Fruit fly (Drosophila melanogaster) whole organism, embryonic: ENCODE data around the gene CG31974.
A peak's percentile ranks its signal among the peaks of the same experiment; 100 is the strongest.

Experiments
- ATbp ChIP-seq: fragments of 200-800 bp; sonication (Bioruptor generic); optimal IDR thresholded peaks from 2 replicates; lab custom pipeline; 2017; ENCODE audit warnings: missing biosample characterization, mild to moderate bottlenecking, missing genetic modification characterization, missing genetic modification reagents
- Antp ChIP-seq: fragments of 200-800 bp; sonication (Bioruptor generic); optimal IDR thresholded peaks from 3 replicates; lab custom pipeline; 2016; ENCODE audit warnings: missing biosample characterization, missing genetic modification characterization
- Asciz ChIP-seq: fragments of 200-800 bp; sonication (Bioruptor generic); optimal IDR thresholded peaks from 2 replicates; lab custom pipeline; 2017; ENCODE audit warnings: missing biosample characterization, mild to moderate bottlenecking, missing genetic modification characterization, missing genetic modification reagents
- CG10321 ChIP-seq: fragments of 200-800 bp; sonication (Bioruptor generic); IDR thresholded peaks from 2 replicates; pipeline ENCODE4 v1.3.6; 2022; ENCODE audit warnings: missing biosample characterization, missing genetic modification characterization
- CG10543 ChIP-seq: fragments of 200-800 bp; sonication (Bioruptor generic); optimal IDR thresholded peaks from 3 replicates; lab custom pipeline; 2017; ENCODE audit warnings: missing biosample characterization, mild to moderate bottlenecking, missing genetic modification characterization, moderate library complexity
- CG11085 ChIP-seq: fragments of 200-800 bp; sonication (Bioruptor generic); IDR thresholded peaks from 2 replicates; pipeline ENCODE4 v1.3.6; 2022; ENCODE audit warnings: missing biosample characterization, missing genetic modification characterization
- CG13296 ChIP-seq: fragments of 200-800 bp; sonication (Bioruptor generic); optimal IDR thresholded peaks from 3 replicates; lab custom pipeline; 2018; ENCODE audit warnings: missing biosample characterization, mild to moderate bottlenecking, missing genetic modification characterization
- CG13424 ChIP-seq: fragments of 200-800 bp; sonication (Bioruptor generic); optimal IDR thresholded peaks from 2 replicates; lab custom pipeline; 2019; ENCODE audit warnings: missing biosample characterization, mild to moderate bottlenecking, missing genetic modification characterization, moderate library complexity
- CG17328 ChIP-seq: fragments of 200-800 bp; sonication (Bioruptor generic); IDR thresholded peaks from 2 replicates; pipeline ENCODE4 v1.3.6; 2022; ENCODE audit warnings: missing biosample characterization, missing genetic modification characterization
- CG2199 ChIP-seq: fragments of 200-800 bp; sonication (Bioruptor generic); IDR thresholded peaks from 3 replicates; pipeline ENCODE4 v1.3.6; 2022; ENCODE audit warnings: missing biosample characterization, missing genetic modification characterization
- CG6175 ChIP-seq: fragments of 200-800 bp; sonication (Bioruptor generic); IDR thresholded peaks from 3 replicates; pipeline ENCODE4 v1.3.6; 2022; ENCODE audit warnings: missing biosample characterization, missing genetic modification characterization
- CG6813 ChIP-seq: fragments of 200-800 bp; sonication (Bioruptor generic); optimal IDR thresholded peaks from 2 replicates; lab custom pipeline; 2017; ENCODE audit warnings: missing biosample characterization, missing genetic modification characterization, mild to moderate bottlenecking, moderate library complexity, missing genetic modification reagents
- CTCF ChIP-seq: fragments of 200-800 bp; sonication (Bioruptor generic); optimal IDR thresholded peaks from 2 replicates; lab custom pipeline; 2017; ENCODE audit warnings: missing biosample characterization, mild to moderate bottlenecking, missing genetic modification characterization, moderate library complexity
- Chrac-16 ChIP-seq: fragments of 200-800 bp; sonication (Bioruptor generic); optimal IDR thresholded peaks from 3 replicates; lab custom pipeline; 2016; ENCODE audit warnings: missing biosample characterization, missing genetic modification characterization
- Dek ChIP-seq: fragments of 200-800 bp; sonication (Bioruptor generic); optimal IDR thresholded peaks from 3 replicates; lab custom pipeline; 2019; ENCODE audit warnings: missing biosample characterization, mild to moderate bottlenecking, missing genetic modification characterization, moderate library complexity
- Dip3 ChIP-seq: fragments of 200-800 bp; sonication (Bioruptor generic); optimal IDR thresholded peaks from 3 replicates; lab custom pipeline; 2016; ENCODE audit warnings: missing biosample characterization, missing genetic modification characterization
- Drgx ChIP-seq: fragments of 200-800 bp; sonication (Bioruptor generic); IDR thresholded peaks from 2 replicates; pipeline ENCODE4 v1.3.6; 2022; ENCODE audit warnings: missing biosample characterization, missing genetic modification characterization
- HLHmδ ChIP-seq: fragments of 200-800 bp; sonication (Bioruptor generic); optimal IDR thresholded peaks from 2 replicates; lab custom pipeline; 2018; ENCODE audit warnings: missing biosample characterization, mild to moderate bottlenecking, missing genetic modification characterization, moderate library complexity
- Med ChIP-seq: fragments of 200-800 bp; sonication (Bioruptor generic); peaks from one replicate; lab custom pipeline; 2016; ENCODE audit warnings: missing biosample characterization, missing genetic modification characterization, mild to moderate bottlenecking, inconsistent platforms, moderate library complexity
- Nf-YB ChIP-seq: fragments of 200-800 bp; sonication (Bioruptor generic); optimal IDR thresholded peaks from 3 replicates; lab custom pipeline; 2019; ENCODE audit warnings: missing biosample characterization, mild to moderate bottlenecking, missing genetic modification characterization, moderate library complexity
- Nf-YC ChIP-seq: fragments of 200-800 bp; optimal IDR thresholded peaks from 3 replicates; lab custom pipeline; 2019; ENCODE audit warnings: missing biosample characterization, mild to moderate bottlenecking, missing genetic modification characterization, moderate library complexity
- NfI ChIP-seq: fragments of 200-800 bp; sonication (Bioruptor generic); optimal IDR thresholded peaks from 3 replicates; lab custom pipeline; 2018; ENCODE audit warnings: missing biosample characterization, mild to moderate bottlenecking, missing genetic modification characterization, moderate library complexity
- Optix ChIP-seq: fragments of 200-800 bp; sonication (Bioruptor generic); IDR thresholded peaks from 3 replicates; pipeline ENCODE4 v1.3.6; 2022; ENCODE audit warnings: missing biosample characterization, missing genetic modification characterization
- Pdp1 ChIP-seq, 2 experiments: fragments of 200-800 bp; sonication (Bioruptor generic); optimal IDR thresholded peaks; 3 replicates each; lab custom pipeline; 2016; ENCODE audit warnings: missing biosample characterization in 2 of 2, missing genetic modification characterization in 2 of 2, mild to moderate bottlenecking in 1 of 2, moderate library complexity in 1 of 2
- Sin3A ChIP-seq: fragments of >200 bp; optimal IDR thresholded peaks from 2 replicates; lab custom pipeline; 2018
- Six4 ChIP-seq: fragments of 200-800 bp; sonication (Bioruptor generic); optimal IDR thresholded peaks from 2 replicates; lab custom pipeline; 2016; ENCODE audit warnings: missing biosample characterization, missing genetic modification characterization
- Trl ChIP-seq, 3 experiments: fragments of >200 bp in 2 of 3; fragments of 200-800 bp in 1 of 3; sonication (Bioruptor generic) in 1 of 3; optimal IDR thresholded peaks; 2 replicates in 1 of 3; 3 replicates in 2 of 3; lab custom pipeline; 2016 to 2017; ENCODE audit warnings: missing biosample characterization in 1 of 3, missing genetic modification characterization in 1 of 3
- Xbp1 ChIP-seq: fragments of 200-800 bp; sonication (Bioruptor generic); optimal IDR thresholded peaks from 3 replicates; lab custom pipeline; 2016; ENCODE audit warnings: missing biosample characterization, mild to moderate bottlenecking, missing genetic modification characterization
- aop ChIP-seq: fragments of 200-800 bp; sonication (Bioruptor generic); IDR thresholded peaks from 2 replicates; pipeline ENCODE4 v1.3.6; 2022; ENCODE audit warnings: missing biosample characterization, missing genetic modification characterization
- ap ChIP-seq: fragments of 200-800 bp; sonication (Bioruptor generic); IDR thresholded peaks from 2 replicates; pipeline ENCODE4 v1.3.6; 2022; ENCODE audit warnings: missing biosample characterization, missing genetic modification characterization
- ash1 ChIP-seq: fragments of 200-800 bp; sonication (Bioruptor generic); optimal IDR thresholded peaks from 2 replicates; lab custom pipeline; 2018; ENCODE audit warnings: missing biosample characterization, mild to moderate bottlenecking, missing genetic modification characterization
- chm ChIP-seq: fragments of 200-800 bp; sonication (Bioruptor generic); IDR thresholded peaks from 2 replicates; pipeline ENCODE4 v1.3.6; 2022; ENCODE audit warnings: missing biosample characterization, missing genetic modification characterization
- ci ChIP-seq: fragments of 200-800 bp; sonication (Bioruptor generic); IDR thresholded peaks from 3 replicates; pipeline ENCODE4 v1.3.6; 2022; ENCODE audit warnings: missing biosample characterization, missing genetic modification characterization
- dan ChIP-seq: fragments of 200-800 bp; sonication (Bioruptor generic); IDR thresholded peaks from 2 replicates; pipeline ENCODE4 v1.3.6; 2022; ENCODE audit warnings: missing biosample characterization, missing genetic modification characterization
- dmrt11E ChIP-seq: fragments of 200-800 bp; sonication (Bioruptor generic); optimal IDR thresholded peaks from 3 replicates; lab custom pipeline; 2018; ENCODE audit warnings: missing biosample characterization, mild to moderate bottlenecking, missing genetic modification characterization, moderate library complexity
- ems ChIP-seq: fragments of 200-800 bp; sonication (Bioruptor generic); optimal IDR thresholded peaks from 3 replicates; lab custom pipeline; 2016; ENCODE audit warnings: missing biosample characterization, missing genetic modification characterization
- gce ChIP-seq: fragments of 200-800 bp; sonication (Bioruptor generic); IDR thresholded peaks from 3 replicates; pipeline ENCODE4 v1.3.6; 2022; ENCODE audit warnings: missing biosample characterization, missing genetic modification characterization
- gem ChIP-seq: fragments of 200-800 bp; sonication (Bioruptor generic); optimal IDR thresholded peaks from 2 replicates; lab custom pipeline; 2019; ENCODE audit warnings: missing biosample characterization, mild to moderate bottlenecking, missing genetic modification characterization, moderate library complexity
- hkb ChIP-seq, 2 experiments: fragments of 200-800 bp in 1 of 2; fragments of >200 bp in 1 of 2; sonication (Bioruptor generic) in 1 of 2; IDR thresholded peaks in 1 of 2; optimal IDR thresholded peaks in 1 of 2; 2 replicates each; pipeline versions ENCODE4 v1.3.6 to Lab custom; 2017 to 2022; ENCODE audit warnings: missing biosample characterization in 1 of 2, missing genetic modification characterization in 1 of 2
- kay ChIP-seq: fragments of 200-800 bp; sonication (Bioruptor generic); optimal IDR thresholded peaks from 2 replicates; lab custom pipeline; 2016; ENCODE audit warnings: missing biosample characterization, missing genetic modification characterization
- klu ChIP-seq: fragments of 200-800 bp; sonication (Bioruptor generic); IDR thresholded peaks from 2 replicates; pipeline ENCODE4 v1.3.6; 2022; ENCODE audit warnings: missing biosample characterization, missing genetic modification characterization
- lab ChIP-seq: fragments of 200-800 bp; sonication (Bioruptor generic); optimal IDR thresholded peaks from 3 replicates; lab custom pipeline; 2017; ENCODE audit warnings: missing biosample characterization, missing genetic modification characterization, mild to moderate bottlenecking, moderate library complexity, missing genetic modification reagents
- lov ChIP-seq, 2 experiments: fragments of 200-800 bp in 1 of 2; fragments of >200 bp in 1 of 2; sonication (Bioruptor generic) in 1 of 2; IDR thresholded peaks in 1 of 2; optimal IDR thresholded peaks in 1 of 2; 2 replicates in 1 of 2; 3 replicates in 1 of 2; pipeline versions ENCODE4 v1.3.6 to Lab custom; 2017 to 2022; ENCODE audit warnings: missing biosample characterization in 1 of 2, missing genetic modification characterization in 1 of 2
- nom ChIP-seq: fragments of 200-800 bp; sonication (Bioruptor generic); optimal IDR thresholded peaks from 2 replicates; lab custom pipeline; 2017; ENCODE audit warnings: missing biosample characterization, missing genetic modification characterization, mild to moderate bottlenecking, moderate library complexity, missing genetic modification reagents
- pan ChIP-seq, 4 experiments: fragments of >200 bp in 3 of 4; fragments of 200-800 bp in 1 of 4; sonication (Bioruptor generic) in 1 of 4; optimal IDR thresholded peaks in 3 of 4; IDR thresholded peaks in 1 of 4; 2 replicates each; pipeline versions ENCODE4 v1.3.6 to Lab custom; 2017 to 2022; ENCODE audit warnings: missing biosample characterization in 2 of 4, missing genetic modification characterization in 2 of 4, mixed read lengths in 1 of 4
- scrt ChIP-seq: fragments of 200-800 bp; sonication (Bioruptor generic); optimal IDR thresholded peaks from 2 replicates; lab custom pipeline; 2018; ENCODE audit warnings: missing biosample characterization, mild to moderate bottlenecking, missing genetic modification characterization, moderate library complexity
- sens-2 ChIP-seq: fragments of 200-800 bp; sonication (Bioruptor generic); IDR thresholded peaks from 2 replicates; pipeline ENCODE4 v1.3.6; 2022; ENCODE audit warnings: missing biosample characterization, missing genetic modification characterization
- sob ChIP-seq: fragments of 200-800 bp; sonication (Bioruptor generic); IDR thresholded peaks from 2 replicates; pipeline ENCODE4 v1.3.6; 2022; ENCODE audit warnings: missing biosample characterization, missing genetic modification characterization
- vvl ChIP-seq: fragments of 200-800 bp; sonication (Bioruptor generic); IDR thresholded peaks from 2 replicates; pipeline ENCODE4 v1.3.6; 2022; ENCODE audit warnings: missing biosample characterization, missing genetic modification characterization
- zfh1 ChIP-seq: fragments of 200-800 bp; sonication (Bioruptor generic); IDR thresholded peaks from 3 replicates; pipeline ENCODE4 v1.3.6; 2022; ENCODE audit warnings: missing biosample characterization, missing genetic modification characterization

CG31974 gene

DNA sequence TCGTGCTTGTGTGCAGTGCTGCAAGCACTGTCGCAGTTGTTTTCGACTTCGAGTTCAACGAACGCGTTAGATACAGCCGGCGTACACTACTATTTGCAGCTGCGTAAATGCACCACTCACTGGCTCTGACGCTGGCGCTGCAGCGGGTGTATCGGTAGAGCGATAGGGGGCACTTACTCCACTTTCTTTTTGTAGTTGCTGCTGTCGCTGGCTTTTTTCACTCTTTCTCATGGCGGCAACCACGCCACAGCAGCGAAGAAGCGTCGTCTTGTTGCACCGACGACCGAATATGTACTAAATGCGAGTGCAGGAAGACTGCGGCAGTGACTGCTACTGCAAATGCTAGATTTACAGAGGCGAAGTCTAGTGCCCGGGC is 21.4 kb downstream of the CG31974 start, which contains the start of gene CG4822 (continued):
- TF ChIP-seq Six4 (GFP tag; lab: Kevin White, UChicago) (no peak), Med (GFP tag; lab: Kevin White, UChicago) (peak; percentile 44), zfh1 (GFP tag; lab: Robert Waterston, UW) (peak; percentile 30; the same call in 1 of the 3 replicates), CG10543 (GFP tag; lab: Kevin White, UChicago) (no peak), gce (GFP tag; lab: Robert Waterston, UW) (no peak), ci (GFP tag; lab: Robert Waterston, UW) (no peak), Nf-YC (tag; lab: Kevin White, UChicago) (no peak), Asciz (GFP tag; lab: Kevin White, UChicago) (no peak), aop (GFP tag; lab: Robert Waterston, UW) (no peak), CG17328 (GFP tag; lab: Robert Waterston, UW) (0 out of 2 replicates have a peak, but pooled peaks have one; percentile 15), klu (GFP tag; lab: Robert Waterston, UW) (no peak), Antp (GFP tag; lab: Kevin White, UChicago) (no peak), hkb (optimal IDR thresholded peaks at IDR 0.05; lab: Kevin White, UChicago) (no peak), hkb (GFP tag; IDR thresholded peaks at IDR 0.05; lab: Robert Waterston, UW) (no peak), ATbp (GFP tag; lab: Kevin White, UChicago) (peak; percentile 31), scrt (GFP tag; lab: Kevin White, UChicago) (no peak), chm (GFP tag; lab: Robert Waterston, UW) (peak; percentile 32; the same call in 1 of the 2 replicates), Optix (no peak), NfI (GFP tag; lab: Kevin White, UChicago) (no peak), kay (GFP tag; lab: Kevin White, UChicago) (no peak), CG10321 (GFP tag; lab: Robert Waterston, UW) (no peak), Nf-YB (no peak), ap (no peak), Xbp1 (GFP tag; lab: Kevin White, UChicago) (no peak), sens-2 (no peak), CG13424 (no peak), dan (no peak), vvl (no peak), lov (optimal IDR thresholded peaks at IDR 0.05; lab: Kevin White, UChicago) (no peak), lov (GFP tag; IDR thresholded peaks at IDR 0.05; lab: Robert Waterston, UW) (0 out of 3 replicates have a peak, but pooled peaks have one; percentile 10), HLHmδ (peak; percentile 38), Dip3 (no peak), CG13296 (GFP tag; lab: Kevin White, UChicago) (no peak), Trl (optimal IDR thresholded peaks at IDR 0.05; lab: Kevin White, UChicago) (no peak), Trl (GFP tag; optimal IDR thresholded peaks at IDR 0.05; lab: Kevin White, UChicago) (no peak), Drgx (GFP tag; lab: Robert Waterston, UW) (no peak), CG11085 (GFP tag; lab: Robert Waterston, UW) (0 out of 2 replicates have a peak, but pooled peaks have one; percentile 12), lab (GFP tag; lab: Kevin White, UChicago) (no peak), CTCF (GFP tag; lab: Kevin White, UChicago) (peak; percentile 36), nom (GFP tag; lab: Kevin White, UChicago) (peak; percentile 27), pan (optimal IDR thresholded peaks at IDR 0.05; lab: Kevin White, UChicago) (no peak), pan (GFP tag; optimal IDR thresholded peaks at IDR 0.05 in 1 of 2, IDR thresholded peaks at IDR 0.05 in 1 of 2) (no peak), sob (GFP tag; lab: Robert Waterston, UW) (0 out of 2 replicates have a peak, but pooled peaks have one; percentile 36), CG6813 (no peak), dmrt11E (tag; lab: Kevin White, UChicago) (no peak), ash1 (no peak), Dek (tag; lab: Kevin White, UChicago) (no peak), CG6175 (GFP tag; lab: Robert Waterston, UW) (no peak), Sin3A (no peak), CG2199 (GFP tag; lab: Robert Waterston, UW) (peak; percentile 77), Chrac-16 (GFP tag; lab: Kevin White, UChicago) (no peak), Pdp1 (GFP tag; optimal IDR thresholded peaks at IDR 0.05; lab: Kevin White, UChicago) (no peak), ems (no peak), gem (tag; lab: Kevin White, UChicago) (no peak)
